Worm (Caenorhabditis elegans): Measurements from ENCODE around the gene T28A11.25.

T28A11.25 gene

DNA sequence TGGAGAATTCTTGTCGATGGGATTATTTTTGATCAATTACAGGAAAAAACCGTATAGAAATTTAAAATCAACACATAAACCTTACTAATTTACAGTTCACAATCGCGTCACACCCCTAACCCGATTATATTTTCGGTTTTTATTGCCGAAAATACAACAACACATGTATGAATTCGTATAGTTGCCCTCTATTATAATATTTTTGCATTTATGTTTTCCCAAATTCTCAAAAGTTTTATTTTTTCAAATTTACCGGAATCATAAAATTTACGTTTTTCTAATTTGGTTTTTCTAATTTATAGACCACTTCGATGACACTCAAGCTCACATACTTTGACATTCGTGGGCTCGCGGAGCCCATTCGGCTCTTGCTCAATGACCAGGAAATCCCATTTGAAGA is 38.6 kb upstream of the T28A11.25 start, which contains the start of gene gst-23:
Gene gst-23 (plus strand): TSS at position 301 of the 400 bp plus-strand sequence.
- TF ChIP-seq hlh-4 (tag; optimal IDR thresholded peaks at IDR 0.05) (no peak), pqm-1 (tag; optimal IDR thresholded peaks at IDR 0.05) (no peak), irx-1 (tag; optimal IDR thresholded peaks at IDR 0.05) (no peak), mab-9 (GFP tag; IDR thresholded peaks at IDR 0.05) (no peak), pax-3 (tag; optimal IDR thresholded peaks at IDR 0.05) (no peak), C16A3.4 (tag; optimal IDR thresholded peaks at IDR 0.05) (no peak), lin-39 (tag; optimal IDR thresholded peaks at IDR 0.05) (no peak), lsy-2 (tag; optimal IDR thresholded peaks at IDR 0.05) (no peak), lin-15B (tag; optimal IDR thresholded peaks at IDR 0.05) (no peak), sox-4 (tag; optimal IDR thresholded peaks at IDR 0.05) (no peak), hlh-17 (GFP tag; optimal IDR thresholded peaks at IDR 0.05; ENCODE audit: borderline replicate concordance) (no peak)

DNA sequence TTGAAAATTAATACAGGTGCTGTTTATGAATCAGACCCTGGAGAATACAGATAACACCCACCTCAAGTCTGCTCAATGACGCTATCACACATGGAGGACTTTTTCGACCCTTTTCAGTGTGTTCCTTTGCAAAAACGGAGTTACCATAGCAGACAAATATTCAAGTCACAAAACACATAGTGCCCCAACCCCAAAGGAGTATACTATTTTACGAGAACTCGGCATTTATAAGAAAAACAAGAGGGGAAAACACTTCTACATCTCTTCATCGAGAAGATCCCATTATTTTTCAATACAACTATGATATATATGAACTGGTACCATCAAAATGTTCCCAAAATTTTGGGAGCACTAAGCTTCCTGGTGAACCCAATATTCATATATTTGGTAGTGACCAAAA is 36.9 kb upstream of the T28A11.25 start, which contains the start of gene srj-7:
Gene srj-7 (plus strand): TSS at position 301 of the 400 bp plus-strand sequence.
- TF ChIP-seq ama-1 (optimal IDR thresholded peaks at IDR 0.05) (no peak), efl-1 (optimal IDR thresholded peaks at IDR 0.05) (no peak), efl-1 (GFP tag; optimal IDR thresholded peaks at IDR 0.05 in 1 of 2) (peak in 1 of 2 experiments; percentile 55)

DNA sequence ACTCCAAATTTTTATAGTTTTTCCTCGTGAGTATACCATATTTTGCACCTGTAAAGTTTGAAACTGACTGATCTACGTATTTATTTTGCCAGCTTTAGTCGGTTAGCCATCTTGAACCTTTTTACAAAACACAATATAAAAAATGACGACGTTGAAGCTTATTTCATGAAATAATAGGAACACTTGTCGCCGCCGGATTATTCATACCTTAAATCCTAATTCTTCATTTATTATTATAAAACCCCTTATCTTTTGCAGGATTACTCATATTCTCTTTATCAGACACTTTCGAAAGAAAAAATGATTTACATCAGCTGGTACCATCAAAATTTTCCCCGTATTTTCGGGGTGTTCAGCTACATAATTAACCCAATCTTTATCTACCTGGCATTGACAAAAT is 34.1 kb upstream of the T28A11.25 start, which contains the start of gene srj-8:
Gene srj-8 (plus strand): TSS at position 301 of the 400 bp plus-strand sequence.
- TF ChIP-seq hpl-2 (GFP tag; optimal IDR thresholded peaks at IDR 0.05) (no peak), skn-1 (tag; optimal IDR thresholded peaks at IDR 0.05) (no peak), zip-4 (GFP tag; optimal IDR thresholded peaks at IDR 0.05) (no peak), efl-3 (GFP tag; optimal IDR thresholded peaks at IDR 0.05) (no peak), unc-86 (tag; optimal IDR thresholded peaks at IDR 0.05) (no peak), unc-30 (tag; optimal IDR thresholded peaks at IDR 0.05) (no peak), mab-9 (GFP tag; IDR thresholded peaks at IDR 0.05) (no peak), nhr-11 (tag; optimal IDR thresholded peaks at IDR 0.05) (no peak), nhr-28 (tag; optimal IDR thresholded peaks at IDR 0.05) (no peak), mep-1 (tag; optimal IDR thresholded peaks at IDR 0.05) (no peak)

DNA sequence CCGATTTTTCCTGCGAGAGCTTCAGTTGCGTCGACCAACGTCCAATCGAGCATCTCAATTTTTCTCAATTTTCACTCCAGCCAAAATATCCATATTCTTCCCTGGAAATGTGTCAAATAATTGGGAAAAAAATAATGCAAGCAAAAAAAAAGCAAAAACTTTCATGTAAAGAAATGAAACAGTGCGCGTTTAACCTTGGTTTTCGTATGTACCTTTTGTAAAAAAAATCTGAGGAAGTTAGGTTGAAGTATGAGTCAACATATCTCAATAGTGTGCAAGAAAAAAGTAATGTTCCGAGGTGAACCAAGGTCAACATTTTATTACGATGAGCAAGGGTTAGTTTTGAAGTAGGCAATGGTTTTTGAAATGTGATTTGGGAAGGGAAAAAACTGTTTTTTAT is 31.5 kb upstream of the T28A11.25 start, which contains the start of gene T28A11.13:
Gene T28A11.13 (minus strand): TSS at position 101 of the 400 bp plus-strand sequence.
- TF ChIP-seq tbx-2 (tag; optimal IDR thresholded peaks at IDR 0.05) = no peak
- no peak for TF ChIP-seq snu-23 (GFP tag; optimal IDR thresholded peaks at IDR 0.05)
- TF ChIP-seq lin-14 (GFP tag; optimal IDR thresholded peaks at IDR 0.05) = no peak
- TF ChIP-seq ztf-4 (tag; optimal IDR thresholded peaks at IDR 0.05) = no peak
- TF ChIP-seq vab-15 (tag; optimal IDR thresholded peaks at IDR 0.05) = no peak
- TF ChIP-seq nhr-84 (tag; optimal IDR thresholded peaks at IDR 0.05) = no peak
- no peak for TF ChIP-seq egl-13 (tag; optimal IDR thresholded peaks at IDR 0.05)
- TF ChIP-seq lin-15B (tag; optimal IDR thresholded peaks at IDR 0.05) = no peak
- TF ChIP-seq hlh-17 (GFP tag; optimal IDR thresholded peaks at IDR 0.05; ENCODE audit: borderline replicate concordance) = no peak
- TF ChIP-seq efl-3 (GFP tag; optimal IDR thresholded peaks at IDR 0.05) = no peak

DNA sequence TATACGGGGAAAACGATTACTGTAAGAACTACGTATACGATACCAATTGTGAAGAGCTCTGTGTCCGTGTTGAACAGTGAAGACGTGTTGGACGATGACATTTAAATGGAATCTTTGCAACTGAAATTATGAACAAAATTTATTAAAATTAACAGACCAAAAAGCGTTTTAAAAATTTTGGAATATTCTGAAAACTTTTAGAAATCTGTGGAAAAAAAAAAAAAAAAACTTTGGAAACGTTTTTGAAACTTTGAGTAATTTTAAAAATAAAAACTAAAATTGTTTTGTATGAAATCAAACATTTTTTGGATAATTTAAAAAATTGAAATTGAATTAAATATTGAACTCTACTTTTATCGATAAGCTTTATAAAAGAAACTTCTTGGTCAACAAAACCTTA is 25.6 kb upstream of the T28A11.25 start, which contains the start of gene srt-63:
Gene srt-63 (minus strand): TSS at position 101 of the 400 bp plus-strand sequence.
- TF ChIP-seq ama-1 (optimal IDR thresholded peaks at IDR 0.05) (no peak), blmp-1 (tag; optimal IDR thresholded peaks at IDR 0.05) (no peak), mdl-1 (tag; optimal IDR thresholded peaks at IDR 0.05) (no peak), sptf-1 (tag; optimal IDR thresholded peaks at IDR 0.05) (no peak), nhr-12 (tag; optimal IDR thresholded peaks at IDR 0.05) (no peak), pax-3 (tag; optimal IDR thresholded peaks at IDR 0.05) (no peak), hlh-17 (GFP tag; optimal IDR thresholded peaks at IDR 0.05; ENCODE audit: borderline replicate concordance) (no peak), elt-2 (tag; optimal IDR thresholded peaks at IDR 0.05) (no peak), efl-3 (GFP tag; optimal IDR thresholded peaks at IDR 0.05) (no peak), egl-27 (tag; optimal IDR thresholded peaks at IDR 0.05) (no peak), nhr-76 (tag; optimal IDR thresholded peaks at IDR 0.05) (no peak), ceh-88 (GFP tag; IDR thresholded peaks at IDR 0.05) (no peak)

All from whole organism, L1 larva.